Worm (Caenorhabditis elegans): Measurements from ENCODE around the gene srw-127.

The srw-127 gene

DNA sequence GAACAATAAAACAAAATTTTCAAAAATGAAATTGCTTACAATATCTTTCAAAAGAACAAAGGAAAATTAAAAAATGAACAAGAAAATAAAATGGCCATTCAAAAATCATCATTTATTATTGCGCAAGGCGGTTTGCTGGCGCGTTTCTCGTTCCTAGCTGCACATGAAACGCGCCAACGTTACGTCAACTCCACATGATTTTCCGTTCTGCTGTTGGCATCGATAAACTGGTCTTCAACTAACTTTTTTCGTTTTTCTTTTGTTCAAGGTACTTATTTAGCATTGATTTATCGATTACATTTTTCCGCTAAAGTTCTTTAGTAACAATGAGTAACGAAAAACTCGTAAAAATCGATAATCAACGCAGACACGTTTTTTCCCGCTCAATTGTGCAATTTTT, 47.7 kb downstream of the srw-127 start, which contains the start of the genes Y57E12AL.6 and Y57E12AL.1 (continued):
- TF ChIP-seq daf-12 (tag; optimal IDR thresholded peaks at IDR 0.05) (no peak), pha-4 (tag; optimal IDR thresholded peaks at IDR 0.05) (peak; percentile 81)

DNA sequence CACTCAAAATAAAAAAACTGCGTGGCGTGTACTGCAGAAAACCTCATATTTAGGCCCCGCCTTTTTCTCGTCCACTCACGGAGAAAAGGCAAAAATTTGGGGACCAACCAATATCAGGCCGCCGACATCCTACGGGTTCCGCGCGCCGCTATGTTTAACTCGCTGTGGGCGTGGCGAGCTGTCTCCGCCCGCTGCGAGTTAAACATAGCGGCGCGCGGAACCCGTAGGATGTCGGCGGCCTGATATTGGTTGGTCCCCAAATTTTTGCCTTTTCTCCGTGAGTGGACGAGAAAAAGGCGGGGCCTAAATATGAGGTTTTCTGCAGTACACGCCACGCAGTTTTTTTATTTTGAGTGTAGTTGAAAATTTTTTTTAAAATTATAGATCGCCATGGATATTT, 50.1 kb downstream of the srw-127 start, which contains the start of gene tmem-258:
Gene tmem-258 (plus strand): TSS at position 385 of the 400 bp plus-strand sequence.
- TF ChIP-seq snpc-4 (tag; optimal IDR thresholded peaks at IDR 0.05), result peak; percentile 50
